Worm (Caenorhabditis elegans) whole organism, young adult: ENCODE measurements around the gene him-14.

Experiments used
- B0019.2 ChIP-seq: fragments of 200-800 bp; sonication (Bioruptor generic); conservative IDR thresholded peaks from 2 replicates; pipeline ENCODE4 v1.3.6; 2022; ENCODE audit warnings: missing genetic modification reagents, missing genetic modification characterization, missing compliant biosample characterization
- B0035.1 ChIP-seq: sonication (generic microtip); optimal IDR thresholded peaks from 2 replicates; lab custom pipeline; 2016; ENCODE audit warnings: missing genetic modification characterization, mild to moderate bottlenecking, missing compliant biosample characterization, missing genotype, missing genetic modification reagents
- B0261.1 ChIP-seq: sonication (generic microtip); optimal IDR thresholded peaks from 2 replicates; lab custom pipeline; 2016; ENCODE audit warnings: mild to moderate bottlenecking, missing genetic modification characterization, moderate library complexity, missing compliant biosample characterization
- C17E4.6 ChIP-seq: fragments of 200-800 bp; sonication (Bioruptor generic); IDR thresholded peaks from 2 replicates; pipeline ENCODE4 v1.3.6; 2022; ENCODE audit warnings: missing genetic modification reagents, missing genetic modification characterization, missing compliant biosample characterization
- F37B4.10 ChIP-seq: fragments of 200-800 bp; sonication (Bioruptor generic); IDR thresholded peaks from 2 replicates; pipeline ENCODE4 v1.3.6; 2022; ENCODE audit warnings: missing genetic modification characterization, missing compliant biosample characterization
- F52B5.7 ChIP-seq: sonication (generic microtip); optimal IDR thresholded peaks from 2 replicates; lab custom pipeline; 2016; ENCODE audit warnings: mild to moderate bottlenecking, missing genetic modification characterization, missing compliant biosample characterization
- Y53F4B.3 ChIP-seq: fragments of 200-800 bp; sonication (Bioruptor generic); IDR thresholded peaks from 2 replicates; pipeline ENCODE4 v1.3.6; 2022; ENCODE audit warnings: missing genetic modification reagents, missing genetic modification characterization, missing compliant biosample characterization
- attf-3 ChIP-seq: fragments of 200-800 bp; sonication (Bioruptor generic); conservative IDR thresholded peaks from 2 replicates; pipeline ENCODE4 v1.3.6; 2022; ENCODE audit warnings: missing genetic modification reagents, missing genetic modification characterization, missing compliant biosample characterization
- cebp-1 ChIP-seq, 2 experiments: fragments of 200-800 bp in 1 of 2; sonication (Bioruptor generic) in 1 of 2; sonication (generic microtip) in 1 of 2; IDR thresholded peaks in 1 of 2; optimal IDR thresholded peaks in 1 of 2; 2 replicates each; pipeline versions ENCODE4 v1.3.6 to Lab custom; 2017 to 2022; ENCODE audit warnings: missing compliant biosample characterization in 2 of 2, missing genetic modification characterization in 2 of 2, mild to moderate bottlenecking in 1 of 2, missing genetic modification reagents in 1 of 2, moderate library complexity in 1 of 2
- ceh-100 ChIP-seq: fragments of 200-800 bp; sonication (Bioruptor generic); IDR thresholded peaks from 2 replicates; pipeline ENCODE4 v1.3.6; 2022; ENCODE audit warnings: missing genetic modification reagents, missing genetic modification characterization, missing compliant biosample characterization
- ceh-40 ChIP-seq: fragments of 200-800 bp; sonication (Bioruptor generic); IDR thresholded peaks from 2 replicates; pipeline ENCODE4 v1.3.6; 2022; ENCODE audit warnings: missing genetic modification characterization, missing compliant biosample characterization
- ceh-91 ChIP-seq: fragments of 200-800 bp; sonication (Bioruptor generic); IDR thresholded peaks from 2 replicates; pipeline ENCODE4 v1.3.6; 2022; ENCODE audit warnings: missing genetic modification reagents, missing genetic modification characterization, missing compliant biosample characterization
- chd-7 ChIP-seq: sonication (generic microtip); optimal IDR thresholded peaks from 2 replicates; lab custom pipeline; 2016; ENCODE audit warnings: mild to moderate bottlenecking, missing genetic modification characterization, moderate library complexity, missing compliant biosample characterization
- die-1 ChIP-seq: sonication (generic microtip); optimal IDR thresholded peaks from 2 replicates; lab custom pipeline; 2016; ENCODE audit warnings: missing genotype, mild to moderate bottlenecking, missing genetic modification characterization, missing compliant biosample characterization
- dpff-1 ChIP-seq: sonication (generic microtip); optimal IDR thresholded peaks from 2 replicates; lab custom pipeline; 2017; ENCODE audit warnings: mild to moderate bottlenecking, missing genetic modification characterization, missing compliant biosample characterization
- dpl-1 ChIP-seq: fragments of 150-350 bp; optimal IDR thresholded peaks from 2 replicates; lab custom pipeline; 2014; ENCODE audit warnings: missing biosample characterization, missing genetic modification reagents, missing genetic modification characterization
- efl-1 ChIP-seq: fragments of 150-350 bp; optimal IDR thresholded peaks from 2 replicates; lab custom pipeline; 2014; ENCODE audit warnings: missing biosample characterization, missing genetic modification reagents, missing genetic modification characterization
- egl-44 ChIP-seq: fragments of 200-800 bp; sonication (Bioruptor generic); IDR thresholded peaks from 2 replicates; pipeline ENCODE4 v1.3.6; 2022; ENCODE audit warnings: missing genetic modification reagents, missing genetic modification characterization, missing compliant biosample characterization
- gei-17 ChIP-seq: fragments of 200-800 bp; sonication (Bioruptor generic); optimal IDR thresholded peaks from 2 replicates; lab custom pipeline; 2018; ENCODE audit warnings: mild to moderate bottlenecking, missing genetic modification characterization, missing compliant biosample characterization
- him-1 ChIP-seq: sonication (generic microtip); optimal IDR thresholded peaks from 2 replicates; lab custom pipeline; 2016; ENCODE audit warnings: missing genotype, missing genetic modification reagents, missing genetic modification characterization, missing compliant biosample characterization
- hmg-1.2 ChIP-seq: fragments of 200-800 bp; sonication (Bioruptor generic); IDR thresholded peaks from 2 replicates; pipeline ENCODE4 v1.3.6; 2022; ENCODE audit warnings: missing genetic modification reagents, missing genetic modification characterization, missing compliant biosample characterization
- hmg-20 ChIP-seq: fragments of 200-800 bp; sonication (Bioruptor generic); IDR thresholded peaks from 2 replicates; pipeline ENCODE4 v1.3.6; 2022; ENCODE audit warnings: missing genetic modification reagents, missing genetic modification characterization, missing compliant biosample characterization
- hrde-1 ChIP-seq: sonication (generic microtip); optimal IDR thresholded peaks from 2 replicates; lab custom pipeline; 2016; ENCODE audit warnings: missing genetic modification characterization, mild to moderate bottlenecking, missing compliant biosample characterization, moderate library complexity, missing genotype, missing genetic modification reagents, borderline replicate concordance
- hsf-1 ChIP-seq: fragments of 200-800 bp; sonication (Bioruptor generic); IDR thresholded peaks from 2 replicates; pipeline ENCODE4 v1.3.6; 2022; ENCODE audit warnings: missing genetic modification reagents, missing genetic modification characterization, missing compliant biosample characterization
- lag-1 ChIP-seq: fragments of 200-800 bp; sonication (Bioruptor generic); IDR thresholded peaks from 2 replicates; pipeline ENCODE4 v1.3.6; 2022; ENCODE audit warnings: missing genetic modification reagents, missing genetic modification characterization, missing compliant biosample characterization
- let-526 ChIP-seq: fragments of 200-800 bp; sonication (Bioruptor generic); IDR thresholded peaks from 2 replicates; pipeline ENCODE4 v1.3.6; 2022; ENCODE audit warnings: missing genetic modification reagents, missing genetic modification characterization, missing compliant biosample characterization
- lin-54 ChIP-seq: fragments of 200-800 bp; sonication (Bioruptor generic); optimal IDR thresholded peaks from 2 replicates; lab custom pipeline; 2018; ENCODE audit warnings: mild to moderate bottlenecking, missing genetic modification characterization, missing compliant biosample characterization
- lsl-1 ChIP-seq: fragments of 200-800 bp; sonication (Bioruptor generic); optimal IDR thresholded peaks from 2 replicates; lab custom pipeline; 2018; ENCODE audit warnings: mild to moderate bottlenecking, missing genetic modification characterization, moderate library complexity, missing compliant biosample characterization
- madf-3 ChIP-seq: fragments of 200-800 bp; sonication (Bioruptor generic); IDR thresholded peaks from 2 replicates; pipeline ENCODE4 v1.3.6; 2022; ENCODE audit warnings: missing genetic modification reagents, missing genetic modification characterization, missing compliant biosample characterization
- madf-6 ChIP-seq: fragments of 200-800 bp; sonication (Bioruptor generic); IDR thresholded peaks from 2 replicates; pipeline ENCODE4 v1.3.6; 2022; ENCODE audit warnings: missing genetic modification reagents, missing genetic modification characterization, missing compliant biosample characterization
- madf-8 ChIP-seq: fragments of 200-800 bp; sonication (Bioruptor generic); conservative IDR thresholded peaks from 2 replicates; pipeline ENCODE4 v1.3.6; 2022; ENCODE audit warnings: missing genetic modification reagents, missing genetic modification characterization, missing compliant biosample characterization
- nfya-1 ChIP-seq: sonication (generic microtip); optimal IDR thresholded peaks from 2 replicates; lab custom pipeline; 2017; ENCODE audit warnings: antibody characterized with exemption, missing compliant biosample characterization, missing genetic modification characterization, borderline replicate concordance; ENCODE audit not compliant: insufficient read depth
- nhr-27 ChIP-seq: fragments of 200-800 bp; sonication (Bioruptor generic); optimal IDR thresholded peaks from 2 replicates; lab custom pipeline; 2018; ENCODE audit warnings: mild to moderate bottlenecking, missing genetic modification characterization, moderate library complexity, missing compliant biosample characterization
- pbrm-1 ChIP-seq: fragments of 200-800 bp; sonication (Bioruptor generic); IDR thresholded peaks from 2 replicates; pipeline ENCODE4 v1.3.6; 2022; ENCODE audit warnings: missing genetic modification reagents, missing genetic modification characterization, missing compliant biosample characterization
- pha-4 ChIP-seq: fragments of 150-350 bp; sonication (generic microtip); optimal IDR thresholded peaks from 2 replicates; lab custom pipeline; 2014; ENCODE audit warnings: missing biosample characterization, missing genetic modification reagents, missing genetic modification characterization
- rpc-1 ChIP-seq, 2 experiments: fragments of 150-350 bp in 1 of 2; sonication (generic microtip) in 1 of 2; optimal IDR thresholded peaks; 2 replicates each; lab custom pipeline; 2014 to 2018; ENCODE audit warnings: missing biosample characterization in 1 of 2, missing genetic modification characterization in 1 of 2, missing genetic modification reagents in 1 of 2, missing genotype in 1 of 2
- snpc-1.1 ChIP-seq: sonication (generic microtip); optimal IDR thresholded peaks from 2 replicates; lab custom pipeline; 2017; ENCODE audit warnings: missing genetic modification characterization, mild to moderate bottlenecking, missing compliant biosample characterization, antibody characterized with exemption, moderate library complexity, missing genotype, missing genetic modification reagents; ENCODE audit not compliant: insufficient read depth
- snpc-4 ChIP-seq, 5 experiments: fragments of 150-350 bp in 1 of 5; sonication (generic microtip) in 4 of 5; optimal IDR thresholded peaks; 2 replicates each; lab custom pipeline; 2014 to 2018; ENCODE audit warnings: missing genetic modification characterization in 5 of 5, missing biosample characterization in 3 of 5, antibody characterized with exemption in 2 of 5, mild to moderate bottlenecking in 2 of 5, missing compliant biosample characterization in 2 of 5, missing genotype in 2 of 5, moderate library complexity in 2 of 5, missing genetic modification reagents in 1 of 5
- tbp1 ChIP-seq: fragments of 200-800 bp; sonication (Bioruptor generic); optimal IDR thresholded peaks from 2 replicates; lab custom pipeline; 2018; ENCODE audit warnings: mild to moderate bottlenecking, missing genetic modification characterization, missing compliant biosample characterization
- unc-130 ChIP-seq: sonication (generic microtip); optimal IDR thresholded peaks from 2 replicates; lab custom pipeline; 2016; ENCODE audit warnings: missing genetic modification reagents, missing genetic modification characterization, missing compliant biosample characterization
- ztf-26 ChIP-seq: sonication (generic microtip); optimal IDR thresholded peaks from 2 replicates; lab custom pipeline; 2017; ENCODE audit warnings: missing genetic modification characterization, missing compliant biosample characterization
- ztf-3 ChIP-seq: fragments of 200-800 bp; sonication (Bioruptor generic); optimal IDR thresholded peaks from 2 replicates; lab custom pipeline; 2018; ENCODE audit warnings: mild to moderate bottlenecking, missing genetic modification characterization, missing compliant biosample characterization
- ztf-6 ChIP-seq: fragments of 200-800 bp; sonication (Bioruptor generic); IDR thresholded peaks from 2 replicates; pipeline ENCODE4 v1.3.6; 2022; ENCODE audit warnings: missing genetic modification reagents, missing genetic modification characterization, missing compliant biosample characterization

Gene him-14

ce11 chrII:7042090-7042489 lies 27.7 kb downstream of the him-14 start (continued):
- TF ChIP-seq attf-3 (GFP tag; lab: Robert Waterston, UW) (peak; percentile 46; the same call in 1 of the 2 replicates), F37B4.10 (GFP tag; lab: Robert Waterston, UW) (0 out of 2 replicates have a peak, but pooled peaks have one; percentile 53)

DNA sequence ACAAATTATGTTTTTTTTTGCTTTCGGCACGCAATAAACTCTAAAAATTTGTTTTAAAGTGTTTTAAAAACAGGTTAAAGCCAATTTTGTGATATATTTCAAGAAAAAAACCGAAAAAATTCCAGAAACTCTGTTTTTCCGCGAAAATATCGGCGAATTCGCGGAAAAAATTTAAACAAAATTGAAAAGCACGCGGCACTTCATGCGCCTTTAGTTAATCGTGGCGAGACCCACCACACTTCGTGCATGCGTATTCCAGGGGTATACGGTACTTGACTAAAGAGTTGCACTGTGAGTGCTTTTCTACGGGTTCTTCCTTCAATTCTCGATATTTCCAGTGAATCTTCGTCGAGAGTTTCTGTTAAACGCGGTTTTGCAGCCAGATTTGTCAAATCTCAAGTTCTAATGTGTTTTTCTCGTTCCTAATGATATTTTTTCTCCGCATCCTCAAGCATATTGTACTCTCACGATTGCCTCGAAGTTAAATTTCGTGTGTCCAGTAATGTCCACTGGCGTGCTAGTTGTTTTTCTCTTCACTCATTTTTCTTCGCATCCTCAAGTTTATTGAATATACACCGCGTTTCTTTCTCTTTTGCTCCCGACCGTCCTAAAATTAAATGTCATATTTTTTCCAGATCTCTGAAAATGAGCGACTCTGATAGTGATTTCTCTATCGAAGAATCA lies 32.0 kb downstream of the him-14 start, which contains the start of gene cin-4:
Gene cin-4 (plus strand): TSS at position 634 of the 684 bp plus-strand sequence.
- TF ChIP-seq ceh-100 (GFP tag; lab: Robert Waterston, UW) (0 out of 2 replicates have a peak, but pooled peaks have one; percentile 31), chd-7 (tag; lab: Kevin White, UChicago) (no peak), F52B5.7 (tag; lab: Kevin White, UChicago) (no peak), unc-130 (peak; percentile 30), B0261.1 (tag; lab: Kevin White, UChicago) (no peak), rpc-1 (optimal IDR thresholded peaks at IDR 0.05; lab: Kevin White, UChicago) (no peak), rpc-1 (tag; optimal IDR thresholded peaks at IDR 0.05; lab: Kevin White, UChicago) (no peak), ztf-3 (GFP tag; lab: Kevin White, UChicago) (no peak), C17E4.6 (GFP tag; lab: Robert Waterston, UW) (no peak), ceh-40 (GFP tag; lab: Robert Waterston, UW) (no peak), attf-3 (GFP tag; lab: Robert Waterston, UW) (no peak), ceh-91 (GFP tag; lab: Robert Waterston, UW) (peak; percentile 92), madf-3 (GFP tag; lab: Robert Waterston, UW) (no peak), snpc-1.1 (tag; lab: Kevin White, UChicago) (no peak), B0019.2 (peak; percentile 66; the same call in 1 of the 2 replicates), hmg-20 (no peak), efl-1 (GFP tag; lab: Kevin White, UChicago) (peak; percentile 91), dpl-1 (GFP tag; lab: Kevin White, UChicago) (peak; percentile 76), die-1 (tag; lab: Kevin White, UChicago) (no peak), madf-6 (GFP tag; lab: Robert Waterston, UW) (peak; percentile 93), F37B4.10 (GFP tag; lab: Robert Waterston, UW) (no peak), cebp-1 (GFP tag; IDR thresholded peaks at IDR 0.05; lab: Robert Waterston, UW) (no peak), cebp-1 (tag; optimal IDR thresholded peaks at IDR 0.05; lab: Kevin White, UChicago) (no peak), pbrm-1 (GFP tag; lab: Robert Waterston, UW) (0 out of 2 replicates have a peak, but pooled peaks have one; percentile 16), hmg-1.2 (GFP tag; lab: Robert Waterston, UW) (peak; percentile 43; the same call in 1 of the 2 replicates), egl-44 (GFP tag; lab: Robert Waterston, UW) (no peak), ztf-6 (no peak), lsl-1 (GFP tag; lab: Kevin White, UChicago) (peak; percentile 85), dpff-1 (tag; lab: Kevin White, UChicago) (no peak), gei-17 (GFP tag; lab: Kevin White, UChicago) (no peak), pha-4 (tag; lab: Kevin White, UChicago) (no peak), B0035.1 (no peak), tbp1 (GFP tag; lab: Kevin White, UChicago) (peak; percentile 18), him-1 (tag; lab: Kevin White, UChicago) (no peak), hsf-1 (GFP tag; lab: Robert Waterston, UW) (peak; percentile 90), madf-8 (GFP tag; lab: Robert Waterston, UW) (peak; percentile 90), lag-1 (no peak), snpc-4 (GFP tag; optimal IDR thresholded peaks at IDR 0.05; lab: Kevin White, UChicago) (no peak), snpc-4 (tag; optimal IDR thresholded peaks at IDR 0.05; lab: Kevin White, UChicago) (no peak), lin-54 (GFP tag; lab: Kevin White, UChicago) (peak; percentile 58), nfya-1 (tag; lab: Kevin White, UChicago) (no peak), hrde-1 (tag; lab: Kevin White, UChicago) (no peak), nhr-27 (tag; lab: Kevin White, UChicago) (no peak), Y53F4B.3 (GFP tag; lab: Robert Waterston, UW) (no peak), ztf-26 (tag; lab: Kevin White, UChicago) (no peak), let-526 (GFP tag; lab: Robert Waterston, UW) (no peak)
